Worm (Caenorhabditis elegans): ENCODE measurements around the gene F48G7.8.

ce11 chrV:631832-632231, 4.3 kb upstream of the F48G7.8 start:
- no peak for TF ChIP-seq lsy-2 (tag; optimal IDR thresholded peaks at IDR 0.05)
- TF ChIP-seq nhr-25 (tag; optimal IDR thresholded peaks at IDR 0.05) = no peak
- peak; percentile 13 for TF ChIP-seq C34F6.9 (tag; optimal IDR thresholded peaks at IDR 0.05)
- no peak for TF ChIP-seq unc-62 (GFP tag; optimal IDR thresholded peaks at IDR 0.05)
- no peak for TF ChIP-seq R02D3.7 (tag; optimal IDR thresholded peaks at IDR 0.05)
- no peak for TF ChIP-seq blmp-1 (tag; optimal IDR thresholded peaks at IDR 0.05; ENCODE audit: insufficient read depth)

Data from whole organism, L2 larva.